Fruit fly (Drosophila melanogaster): Measurements from ENCODE around the gene nes.
A peak's percentile ranks its signal among the peaks of the same experiment; 100 is the strongest.

Gene nes

dm6 chr3L:19254715-19255428 is 5.6 kb downstream of the nes start, which contains the start of the genes mRpL21 and rept (continued):
- TF ChIP-seq CG3995 (GFP tag; optimal IDR thresholded peaks at IDR 0.05): no peak
- no peak for TF ChIP-seq slp2 (GFP tag; optimal IDR thresholded peaks at IDR 0.05)
- TF ChIP-seq fru (optimal IDR thresholded peaks at IDR 0.05): no peak
- TF ChIP-seq chif (GFP tag; optimal IDR thresholded peaks at IDR 0.05): peak in 1 of 2 experiments; percentile 4
- no peak for TF ChIP-seq Dfd (GFP tag; optimal IDR thresholded peaks at IDR 0.05)
- TF ChIP-seq CG3281 (GFP tag; optimal IDR thresholded peaks at IDR 0.05): peak; percentile 87
- peak; percentile 45 for TF ChIP-seq zen (tag; optimal IDR thresholded peaks at IDR 0.05)
- TF ChIP-seq az2 (GFP tag; optimal IDR thresholded peaks at IDR 0.05): peak; percentile 51
- TF ChIP-seq scrt (GFP tag; optimal IDR thresholded peaks at IDR 0.05): peak; percentile 42
- TF ChIP-seq CG8290 (GFP tag; optimal IDR thresholded peaks at IDR 0.05): peak; percentile 11
- TF ChIP-seq CG8290 (tag; optimal IDR thresholded peaks at IDR 0.05): peak in 1 of 2 experiments; percentile 63
- no peak for TF ChIP-seq C15 (GFP tag; IDR thresholded peaks at IDR 0.05)
- TF ChIP-seq sob (GFP tag; IDR thresholded peaks at IDR 0.05): peak; percentile 60
- peak; percentile 70 for TF ChIP-seq nmo (GFP tag; optimal IDR thresholded peaks at IDR 0.05)
- TF ChIP-seq chinmo (GFP tag; IDR thresholded peaks at IDR 0.05; ENCODE audit: partially characterized antibody): no peak
- TF ChIP-seq Tbp (GFP tag; optimal IDR thresholded peaks at IDR 0.05): peak; percentile 51
- peak; percentile 50 for TF ChIP-seq tx (GFP tag; optimal IDR thresholded peaks at IDR 0.05)
- TF ChIP-seq otp (GFP tag; IDR thresholded peaks at IDR 0.05): no peak

- TF ChIP-seq CG10431 (GFP tag; optimal IDR thresholded peaks at IDR 0.05) (peak; percentile 71), CG11504 (tag; optimal IDR thresholded peaks at IDR 0.05) (peak; percentile 71), emc (GFP tag; optimal IDR thresholded peaks at IDR 0.05) (no peak), zf30C (GFP tag; optimal IDR thresholded peaks at IDR 0.05) (peak; percentile 31), jing (GFP tag; optimal IDR thresholded peaks at IDR 0.05) (no peak), CG14710 (tag; optimal IDR thresholded peaks at IDR 0.05) (peak; percentile 20), PHDP (tag; optimal IDR thresholded peaks at IDR 0.05) (peak; percentile 36), CG8924 (tag; optimal IDR thresholded peaks at IDR 0.05) (peak; percentile 50), gem (tag; optimal IDR thresholded peaks at IDR 0.05) (peak; percentile 69), CG18262 (tag; optimal IDR thresholded peaks at IDR 0.05) (peak; percentile 50), lov (optimal IDR thresholded peaks at IDR 0.05) (no peak), lov (GFP tag; IDR thresholded peaks at IDR 0.05) (no peak), CG2875 (GFP tag; optimal IDR thresholded peaks at IDR 0.05) (no peak), CG31441 (GFP tag; IDR thresholded peaks at IDR 0.05) (peak; percentile 45; the same call in 1 of the 2 replicates), CG30403 (GFP tag; optimal IDR thresholded peaks at IDR 0.05) (peak; percentile 25), CG15514 (GFP tag; optimal IDR thresholded peaks at IDR 0.05) (peak; percentile 13), D19A (tag; optimal IDR thresholded peaks at IDR 0.05) (peak; percentile 44), CG13424 (tag; optimal IDR thresholded peaks at IDR 0.05) (peak; percentile 26), nmo (GFP tag; optimal IDR thresholded peaks at IDR 0.05) (peak; percentile 46), CG42726 (GFP tag; IDR thresholded peaks at IDR 0.05; ENCODE audit: partially characterized antibody) (no peak), sisA (GFP tag; IDR thresholded peaks at IDR 0.05) (no peak), CG6765 (GFP tag; optimal IDR thresholded peaks at IDR 0.05) (peak; percentile 5), mirr (GFP tag; optimal IDR thresholded peaks at IDR 0.05) (no peak), unpg (GFP tag; optimal IDR thresholded peaks at IDR 0.05) (peak; percentile 24), Oli (tag; optimal IDR thresholded peaks at IDR 0.05) (peak; percentile 46), trem (tag; optimal IDR thresholded peaks at IDR 0.05) (peak; percentile 5), CG10979 (tag; optimal IDR thresholded peaks at IDR 0.05) (peak; percentile 53), Med (GFP tag) (peak; percentile 60), Meics (GFP tag; optimal IDR thresholded peaks at IDR 0.05) (peak; percentile 33), CG10147 (GFP tag; optimal IDR thresholded peaks at IDR 0.05) (peak; percentile 26), CG12391 (tag; optimal IDR thresholded peaks at IDR 0.05) (peak; percentile 42), CG17385 (GFP tag; optimal IDR thresholded peaks at IDR 0.05) (peak; percentile 8), CG2712 (tag; optimal IDR thresholded peaks at IDR 0.05) (peak; percentile 55)
Observed at dm6 chr3L:19251643-19252042, 8.8 kb downstream of the nes start.

Data from whole organism, embryonic.